Comparison of ENCODE assay signal across 2 fruit fly cellular contexts in genomic region chr3R:6841802-6842201, dm6.
TF ChIP-seq lines count a peak whose summit lies in the region.

No protein-coding gene starts in this region.

- no peak for TF ChIP-seq CTCF in whole organism, embryonic (GFP tag; optimal IDR thresholded peaks at IDR 0.05; lab: Kevin White, UChicago)

TF ChIP-seq in whole organism, embryonic, 481 proteins besides CTCF, POLR2A, EP300 and RAD21:
- TF ChIP-seq tgo (GFP tag; IDR thresholded peaks at IDR 0.05; lab: Robert Waterston, UW): no peak
- 0 out of 3 replicates have a peak, but pooled peaks have one; percentile 19 for TF ChIP-seq Opbp (GFP tag; IDR thresholded peaks at IDR 0.05; lab: Robert Waterston, UW; ENCODE audit: partially characterized antibody)
- no peak for TF ChIP-seq CG9876 (GFP tag; optimal IDR thresholded peaks at IDR 0.05; lab: Kevin White, UChicago)
- TF ChIP-seq Hr39 (optimal IDR thresholded peaks at IDR 0.05; lab: Kevin White, UChicago): peak; percentile 66
- TF ChIP-seq gem (tag; optimal IDR thresholded peaks at IDR 0.05; lab: Kevin White, UChicago): no peak
- TF ChIP-seq CG11560 (tag; IDR thresholded peaks at IDR 0.05; lab: Robert Waterston, UW): no peak
- no peak for TF ChIP-seq CG11695 (GFP tag; IDR thresholded peaks at IDR 0.05; lab: Robert Waterston, UW)
- no peak for TF ChIP-seq hbn (GFP tag; IDR thresholded peaks at IDR 0.05; lab: Robert Waterston, UW; ENCODE audit: partially characterized antibody)
- TF ChIP-seq CG15479 (GFP tag; optimal IDR thresholded peaks at IDR 0.05; lab: Kevin White, UChicago): no peak
- no peak for TF ChIP-seq ro (GFP tag; IDR thresholded peaks at IDR 0.05; lab: Robert Waterston, UW)
- no peak for TF ChIP-seq CG6765 (GFP tag; optimal IDR thresholded peaks at IDR 0.05; lab: Kevin White, UChicago)
- TF ChIP-seq Ets65A (GFP tag; lab: Kevin White, UChicago): peak; percentile 31
- no peak for TF ChIP-seq dan (GFP tag; IDR thresholded peaks at IDR 0.05; lab: Robert Waterston, UW)
- no peak for TF ChIP-seq tll (GFP tag; optimal IDR thresholded peaks at IDR 0.05; lab: Kevin White, UChicago)
- no peak for TF ChIP-seq vnd (GFP tag; IDR thresholded peaks at IDR 0.05; lab: Robert Waterston, UW; ENCODE audit: partially characterized antibody)
- no peak for TF ChIP-seq Lim3 (GFP tag; IDR thresholded peaks at IDR 0.05; lab: Robert Waterston, UW)
- TF ChIP-seq phol (tag; optimal IDR thresholded peaks at IDR 0.05; lab: Kevin White, UChicago): no peak

TF ChIP-seq in whole organism, wandering third instar larva, 38 proteins besides CTCF, POLR2A, EP300 and RAD21:
- TF ChIP-seq Dfd (GFP tag; optimal IDR thresholded peaks at IDR 0.05; lab: Kevin White, UChicago) (peak; percentile 96), CG32264 (GFP tag; optimal IDR thresholded peaks at IDR 0.05; lab: Kevin White, UChicago) (no peak), N (GFP tag; optimal IDR thresholded peaks at IDR 0.05; lab: Kevin White, UChicago) (no peak), CrebA (GFP tag; optimal IDR thresholded peaks at IDR 0.05; lab: Kevin White, UChicago; ENCODE audit: borderline replicate concordance) (no peak)

Comparison
In these comparisons a context has a peak if more than half of its experiments do, and no peak if none do; other contexts are left out.
1. Of the 10 proteins assayed by ChIP-seq in both whole organism, embryonic and whole organism, wandering third instar larva: peak only in whole organism, embryonic: none; only in whole organism, wandering third instar larva: Dfd; in both: none; in neither: 9.